Fruit fly (Drosophila melanogaster) S2 (cell line): ENCODE measurements around the gene nub.
A peak's percentile ranks its signal among the peaks of the same experiment; 100 is the strongest.

Experiments used
- CG8478 ChIP-seq: fragments of >200 bp; optimal IDR thresholded peaks from 2 replicates; lab custom pipeline; 2018
- CTCF ChIP-seq, 2 experiments: fragments of >200 bp; optimal IDR thresholded peaks; 2 replicates each; lab custom pipeline; 2018

The nub gene

DNA sequence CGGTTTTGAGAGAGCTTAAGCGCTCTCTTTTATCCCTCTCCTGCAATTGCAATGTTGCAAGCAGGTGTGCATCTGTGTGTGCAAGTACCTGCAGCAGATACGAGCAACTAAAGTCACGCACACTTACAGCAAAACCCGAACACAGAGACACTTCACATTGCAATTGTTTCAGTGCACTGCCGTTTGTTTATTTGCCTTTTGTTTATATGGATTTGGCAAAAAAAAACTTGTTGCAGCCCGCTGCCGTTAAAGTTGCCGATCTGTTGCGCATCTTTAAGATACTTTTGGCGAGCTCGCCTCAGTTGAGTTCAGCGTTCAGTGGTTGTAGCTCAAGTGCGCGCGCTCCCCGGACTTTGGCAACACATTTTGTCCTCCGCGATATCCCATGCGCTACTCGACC lies at the start of gene nub:
Gene nub (plus strand): TSS at position 301 of the 400 bp plus-strand sequence.
- TF ChIP-seq CTCF (optimal IDR thresholded peaks at IDR 0.05; lab: Kevin White, UChicago) (no peak), CG8478 (lab: Kevin White, UChicago) (no peak)

DNA sequence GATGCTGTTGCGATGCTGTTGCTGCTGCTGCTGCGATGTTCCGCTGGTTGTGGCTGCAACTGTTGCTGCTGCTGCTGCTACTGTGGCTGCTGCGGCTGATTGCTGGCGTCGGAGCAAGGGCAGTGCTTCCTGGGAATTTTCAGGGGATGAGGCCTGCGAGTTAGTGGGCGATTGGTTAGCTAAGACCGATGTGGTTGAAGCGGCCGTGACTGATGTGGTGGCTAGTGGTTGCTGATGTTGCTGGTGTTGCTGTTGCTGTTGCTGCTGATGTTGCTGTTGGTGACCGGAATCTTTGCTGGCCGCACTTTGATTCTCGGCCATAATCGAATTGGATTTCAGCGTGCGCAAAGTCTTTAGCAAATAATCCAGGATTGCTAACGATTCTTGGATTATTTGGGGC lies 48.1 kb upstream of the nub start:
- TF ChIP-seq CTCF (optimal IDR thresholded peaks at IDR 0.05; lab: Kevin White, UChicago) (no peak), CG8478 (lab: Kevin White, UChicago) (no peak)

DNA sequence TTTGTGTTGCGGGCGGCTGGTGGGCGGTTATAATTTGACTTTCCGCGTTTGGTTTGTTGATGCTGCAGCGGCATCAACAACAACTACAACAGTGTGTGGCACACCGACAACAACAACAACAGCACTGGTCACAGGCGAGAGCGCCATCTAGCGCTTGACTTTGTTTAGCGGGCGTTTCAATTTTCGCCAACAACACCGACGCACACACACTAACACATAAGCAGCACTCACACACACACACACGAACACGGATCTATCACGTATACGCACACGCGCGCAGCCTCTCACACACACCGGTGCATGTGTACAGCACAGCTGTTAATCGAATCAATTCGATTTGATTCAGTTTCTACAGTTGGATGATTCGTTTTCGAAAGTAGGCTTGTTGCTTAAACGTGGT lies 47.2 kb upstream of the nub start:
- TF ChIP-seq CG8478 (lab: Kevin White, UChicago) (no peak), CTCF (optimal IDR thresholded peaks at IDR 0.05; lab: Kevin White, UChicago) (peak; percentile 84 to 91)

DNA sequence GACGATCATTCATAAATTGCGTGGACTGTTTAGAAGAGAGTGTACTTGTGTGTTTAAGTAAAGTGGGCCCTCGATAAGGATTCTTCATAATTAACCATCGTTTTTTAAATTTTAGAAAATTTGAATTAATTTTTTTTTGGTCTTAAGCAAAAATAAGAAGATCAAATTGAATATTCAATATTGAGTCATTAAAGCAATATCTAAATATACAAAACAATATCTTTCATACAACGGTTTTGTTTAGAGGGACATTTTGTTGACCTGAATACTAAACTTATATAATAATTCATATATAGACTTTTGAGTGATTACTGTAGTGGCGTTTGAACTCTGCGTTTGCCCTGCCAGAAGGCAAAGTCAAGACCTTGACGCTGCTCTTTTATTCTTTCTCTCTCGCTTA lies 45.4 kb upstream of the nub start:
- TF ChIP-seq CG8478 (lab: Kevin White, UChicago) = no peak
- TF ChIP-seq CTCF (optimal IDR thresholded peaks at IDR 0.05; lab: Kevin White, UChicago) = no peak

DNA sequence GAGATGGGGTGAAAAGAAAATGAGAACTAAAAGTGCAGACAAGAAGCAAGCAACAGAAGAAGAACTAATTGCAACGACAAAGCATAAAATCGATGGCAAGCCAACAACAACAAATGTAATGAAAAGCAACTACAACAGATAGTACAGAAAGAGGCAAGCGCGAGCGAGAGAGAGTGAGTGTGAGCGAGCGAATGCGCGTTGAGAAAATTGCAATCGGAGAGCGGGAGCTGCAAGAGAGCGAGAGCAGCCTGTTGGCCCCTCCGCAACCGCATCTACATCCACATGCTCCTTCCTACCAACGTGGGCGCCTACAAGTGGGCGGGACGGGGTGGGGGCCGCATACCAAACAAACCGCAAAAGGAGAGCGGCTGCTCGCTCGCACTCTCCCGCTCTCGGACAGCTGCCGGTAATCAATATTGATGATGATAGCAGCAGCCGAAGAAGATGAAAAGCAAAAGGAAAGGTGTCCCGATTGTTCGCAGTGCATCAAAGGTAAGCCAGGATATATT lies 44.3 kb upstream of the nub start:
- TF ChIP-seq CTCF (optimal IDR thresholded peaks at IDR 0.05; lab: Kevin White, UChicago) (no peak), CG8478 (lab: Kevin White, UChicago) (no peak)

DNA sequence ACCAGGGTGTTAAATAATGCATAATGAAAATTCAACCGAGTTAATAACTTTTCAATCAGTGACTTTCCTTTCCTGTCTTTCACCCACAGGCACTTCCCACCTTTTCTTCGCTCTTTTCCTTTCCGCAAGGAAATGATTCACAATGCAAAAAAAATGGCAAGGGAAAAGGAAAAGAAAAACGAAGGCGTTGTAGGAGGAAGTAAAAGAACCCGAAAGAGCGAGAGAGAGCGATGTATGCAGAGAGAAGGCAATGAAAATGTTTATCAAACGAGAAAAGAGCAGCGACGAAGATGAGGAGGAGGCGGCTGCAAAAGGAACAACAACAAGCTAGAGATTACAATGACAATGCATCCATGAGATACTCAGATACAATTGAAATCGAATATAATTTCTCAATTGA lies 43.6 kb upstream of the nub start:
- TF ChIP-seq CG8478 (lab: Kevin White, UChicago) = no peak
- TF ChIP-seq CTCF (optimal IDR thresholded peaks at IDR 0.05; lab: Kevin White, UChicago) = no peak

DNA sequence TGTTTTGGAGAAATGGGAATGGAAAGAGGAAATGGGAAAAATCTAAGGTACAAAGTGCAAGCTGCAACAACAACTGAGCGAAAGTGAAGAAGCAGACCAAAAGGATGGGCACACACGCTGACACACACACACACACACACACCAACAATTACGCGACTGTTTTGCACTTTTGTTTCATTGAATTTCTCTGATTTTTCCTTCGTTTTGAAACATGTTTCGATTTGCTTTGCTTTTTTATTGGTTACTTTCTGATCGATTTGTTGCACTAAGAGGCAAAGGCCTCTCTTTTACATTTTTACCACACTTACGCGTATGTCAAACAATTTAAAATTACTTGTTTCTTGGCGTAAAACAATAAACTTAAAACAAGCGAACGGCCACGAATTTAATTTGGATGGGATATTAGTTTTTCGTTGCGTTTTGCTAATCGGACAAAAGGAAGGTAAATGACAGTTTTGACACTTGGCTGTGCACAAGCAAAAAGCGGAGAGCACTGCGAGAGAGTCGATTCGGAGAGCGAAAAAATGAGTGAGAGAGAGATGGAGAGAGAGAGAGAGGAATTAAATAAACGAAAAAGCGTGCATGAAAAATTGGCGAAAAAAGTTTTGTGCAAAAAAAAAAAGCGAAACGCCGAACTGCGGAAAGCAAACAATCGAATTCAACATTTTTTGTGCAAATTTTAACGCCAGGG lies 41.9 kb upstream of the nub start:
- TF ChIP-seq CTCF (optimal IDR thresholded peaks at IDR 0.05; lab: Kevin White, UChicago) = no peak
- no peak for TF ChIP-seq CG8478 (lab: Kevin White, UChicago)

DNA sequence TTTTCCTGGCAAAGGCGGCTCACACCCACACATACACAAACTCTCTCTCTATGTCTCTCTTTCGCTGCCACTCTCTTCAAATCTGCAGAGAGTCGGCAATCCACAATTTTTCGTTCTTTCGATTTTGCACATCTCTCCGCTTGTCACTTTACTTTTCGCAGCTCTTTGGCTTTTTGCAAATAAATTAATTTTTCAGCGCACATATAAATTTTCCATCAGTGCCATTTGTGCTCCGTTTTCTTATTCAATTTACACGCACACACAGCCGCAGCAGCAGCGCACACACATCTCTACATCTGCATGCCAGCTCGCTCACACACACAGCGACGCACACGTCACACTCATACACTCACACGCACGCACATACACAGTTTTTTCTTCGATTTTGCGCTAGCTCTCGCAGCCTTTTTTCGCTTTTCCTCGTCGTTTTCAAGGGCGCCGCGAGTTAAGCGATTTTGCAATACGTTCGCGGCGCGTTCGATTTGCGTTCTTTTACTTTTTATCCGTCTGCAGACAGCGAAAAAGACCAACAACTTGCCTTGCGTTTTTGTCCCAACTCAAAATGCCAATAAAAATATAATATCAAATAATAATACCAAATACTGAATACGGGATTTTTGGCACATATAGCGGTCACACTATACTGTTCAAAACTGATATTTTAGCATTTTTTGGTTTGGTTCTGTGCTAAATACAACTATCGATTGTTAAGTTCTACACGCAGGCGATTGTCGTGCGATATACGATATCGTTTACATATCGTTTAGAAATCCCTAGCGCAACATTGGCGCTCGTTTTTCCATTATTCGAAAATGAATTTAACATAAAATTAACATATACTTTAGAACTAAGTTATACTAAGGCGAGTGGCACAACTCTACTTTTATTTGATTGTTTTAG lies 41.1 kb upstream of the nub start, which contains the start of gene bun:
Gene bun (minus strand): TSS at position 569 of the 900 bp plus-strand sequence.
- peak in 1 of 2 experiments; percentile 50 for TF ChIP-seq CTCF (optimal IDR thresholded peaks at IDR 0.05; lab: Kevin White, UChicago)
- TF ChIP-seq CG8478 (lab: Kevin White, UChicago) = no peak

DNA sequence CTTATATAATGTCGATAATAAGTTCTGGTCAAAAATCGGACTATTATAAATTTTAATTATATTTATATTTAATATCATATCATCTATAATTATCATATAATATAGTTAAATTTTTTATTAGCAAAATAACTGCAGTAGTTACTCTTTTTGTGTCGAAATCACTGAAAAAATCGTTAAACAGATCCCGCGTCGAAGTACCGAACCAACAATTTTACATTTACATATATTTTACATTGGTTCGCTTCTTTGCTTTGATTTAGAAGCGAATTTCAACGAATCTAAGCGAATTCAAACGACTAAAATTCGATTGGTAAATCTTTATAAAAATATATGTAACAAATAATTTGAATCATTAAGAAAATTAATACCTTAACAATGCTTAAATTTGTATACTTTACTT lies 40.5 kb upstream of the nub start:
- TF ChIP-seq CTCF (optimal IDR thresholded peaks at IDR 0.05; lab: Kevin White, UChicago) (peak in 1 of 2 experiments; percentile 46), CG8478 (lab: Kevin White, UChicago) (no peak)

DNA sequence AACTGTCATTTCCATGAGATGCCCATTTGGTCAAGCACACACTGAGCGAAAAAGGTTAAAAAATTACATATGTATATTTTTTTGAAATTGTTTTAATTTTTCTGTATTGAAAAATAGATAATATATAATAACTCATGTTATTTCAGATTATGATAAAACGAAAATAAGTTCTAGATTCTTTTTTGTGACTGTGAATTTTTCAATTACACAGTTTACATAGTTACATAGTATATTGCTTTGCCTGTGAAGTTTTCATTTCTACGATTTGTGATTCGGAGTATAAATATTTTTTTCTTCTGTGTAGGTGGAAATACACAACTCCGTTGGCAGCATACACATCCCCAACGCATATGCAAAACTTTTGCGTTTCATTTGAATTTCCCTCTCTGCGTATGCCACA lies 39.1 kb upstream of the nub start:
- no peak for TF ChIP-seq CG8478 (lab: Kevin White, UChicago)
- no peak for TF ChIP-seq CTCF (optimal IDR thresholded peaks at IDR 0.05; lab: Kevin White, UChicago)

DNA sequence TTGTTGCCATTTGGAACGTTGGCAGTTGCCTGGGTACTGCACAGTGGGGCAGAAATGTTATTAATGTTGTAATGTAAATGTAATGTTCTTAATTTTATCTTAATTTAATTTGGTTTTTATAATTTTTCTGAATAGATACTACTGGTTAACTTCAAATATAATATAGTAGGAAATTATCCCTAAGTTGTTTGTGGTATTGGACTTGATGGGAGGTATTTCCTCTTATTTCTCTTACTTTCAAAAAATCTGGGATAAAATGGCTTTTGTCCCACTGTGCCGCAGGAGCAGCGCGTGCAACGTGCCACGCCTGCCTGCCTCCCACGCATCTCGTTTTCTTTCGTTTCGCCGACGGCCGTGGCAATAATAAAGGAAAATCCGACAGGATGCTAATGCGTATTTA lies 38.5 kb upstream of the nub start:
- no peak for TF ChIP-seq CTCF (optimal IDR thresholded peaks at IDR 0.05; lab: Kevin White, UChicago)
- no peak for TF ChIP-seq CG8478 (lab: Kevin White, UChicago)

DNA sequence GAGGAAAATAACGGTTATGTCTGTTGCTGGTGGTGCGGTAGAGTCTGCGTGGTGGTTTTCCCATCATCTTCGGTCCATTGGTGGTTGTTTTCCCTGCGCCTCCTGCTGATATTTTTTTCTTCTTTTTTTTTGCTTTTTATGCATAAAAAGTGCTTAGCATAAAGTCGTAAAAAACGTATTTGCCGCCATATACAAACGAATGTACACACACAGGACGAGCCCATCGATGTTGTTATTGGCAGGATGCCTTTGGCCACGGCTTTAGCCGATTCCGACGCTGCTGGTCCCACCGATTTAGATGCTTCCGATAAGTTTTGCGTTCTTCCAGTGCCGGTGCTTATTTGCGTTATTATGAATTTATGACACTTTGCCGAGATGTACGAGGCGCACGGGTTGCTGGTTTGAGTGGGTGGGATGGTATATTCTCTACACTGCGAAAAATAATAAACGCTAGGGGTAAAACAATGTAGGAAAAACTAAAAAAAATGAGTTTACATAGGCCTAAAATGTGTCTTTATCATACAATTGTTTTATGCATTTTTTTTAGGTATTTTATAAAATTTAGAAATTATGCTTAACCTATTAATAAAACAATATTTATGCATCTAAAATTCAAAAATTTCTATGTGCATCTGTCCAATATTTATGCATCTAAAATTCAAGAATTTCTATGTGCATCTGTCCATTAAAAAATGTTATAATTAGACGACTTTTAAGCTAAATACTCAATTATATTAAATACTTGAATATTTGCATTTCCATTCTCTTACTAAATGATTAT lies 20.3 kb upstream of the nub start:
- TF ChIP-seq CG8478 (lab: Kevin White, UChicago) (no peak), CTCF (optimal IDR thresholded peaks at IDR 0.05; lab: Kevin White, UChicago) (no peak)

DNA sequence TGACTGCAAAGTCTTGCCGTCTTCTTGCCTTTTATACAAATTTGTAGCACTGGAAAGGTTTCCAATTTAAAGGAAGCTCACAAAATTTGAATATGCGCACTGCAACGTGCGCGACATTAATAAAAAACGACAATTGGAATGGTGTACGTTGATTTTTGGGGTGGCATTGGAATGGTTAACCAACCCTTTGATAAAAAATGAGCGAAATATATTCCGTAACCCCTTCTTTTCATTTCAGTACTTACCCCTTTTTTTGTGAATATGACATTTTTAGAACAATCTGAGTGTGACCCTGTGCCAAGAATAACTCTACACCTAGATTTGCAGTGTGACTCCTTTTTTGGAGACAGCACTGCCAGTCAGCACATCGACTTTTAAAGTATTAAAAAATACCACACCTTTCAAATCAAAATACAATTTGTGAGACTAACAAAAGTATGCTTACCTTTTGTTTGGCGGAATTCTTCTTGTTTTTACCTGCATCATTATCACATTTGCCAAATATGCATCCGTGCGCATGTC lies 12.4 kb upstream of the nub start:
- no peak for TF ChIP-seq CTCF (optimal IDR thresholded peaks at IDR 0.05; lab: Kevin White, UChicago)

DNA sequence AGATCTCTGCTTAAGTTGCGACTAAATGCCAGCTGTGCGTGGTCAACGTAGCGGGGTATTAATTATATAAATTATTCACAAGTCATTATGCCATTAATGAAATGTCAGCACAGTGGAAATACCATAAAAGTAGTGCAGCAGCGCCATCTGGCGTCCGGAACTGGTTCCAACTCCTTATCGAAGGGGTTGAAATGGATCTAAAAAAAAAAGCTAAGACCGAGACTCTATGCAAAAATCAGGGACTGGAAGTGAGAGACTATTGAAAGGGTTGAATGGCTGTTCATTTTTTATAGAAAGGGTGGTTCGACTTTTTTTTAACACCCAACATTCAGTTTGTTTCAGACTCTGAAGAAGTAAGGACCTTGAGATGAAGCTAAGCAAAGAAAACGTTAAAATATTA lies 8.3 kb upstream of the nub start:
- TF ChIP-seq CTCF (optimal IDR thresholded peaks at IDR 0.05; lab: Kevin White, UChicago) = peak; percentile 64 to 79
- no peak for TF ChIP-seq CG8478 (lab: Kevin White, UChicago)
